Worm (Caenorhabditis elegans): ENCODE measurements around the gene F08B4.8.
A peak's percentile ranks its signal among the peaks of the same experiment; 100 is the strongest.

F08B4.8 gene

ce11 chrIV:8630243-8630642, 47.2 kb upstream of the F08B4.8 start:
- TF ChIP-seq Y48G9A.11 (GFP tag; IDR thresholded peaks at IDR 0.05) = no peak
- peak; percentile 29 for TF ChIP-seq hlh-30 (tag; optimal IDR thresholded peaks at IDR 0.05; ENCODE audit: insufficient read depth)

- TF ChIP-seq lin-39 (tag; optimal IDR thresholded peaks at IDR 0.05) (no peak), ztf-7 (tag; optimal IDR thresholded peaks at IDR 0.05) (no peak), rbr-2 (tag; optimal IDR thresholded peaks at IDR 0.05) (no peak), sdz-12 (GFP tag; optimal IDR thresholded peaks at IDR 0.05) (no peak), F44E2.7 (GFP tag; IDR thresholded peaks at IDR 0.05) (no peak), lir-3 (tag; optimal IDR thresholded peaks at IDR 0.05) (no peak), F49E8.2 (tag; optimal IDR thresholded peaks at IDR 0.05; ENCODE audit: borderline replicate concordance) (no peak), dmd-9 (GFP tag; IDR thresholded peaks at IDR 0.05) (no peak)
Measured at ce11 chrIV:8631033-8631432, 46.4 kb upstream of the F08B4.8 start, which contains the start of gene dgk-4. dgk-4 (plus strand) TSS chrIV:8631333.

- TF ChIP-seq nhr-41 (GFP tag; IDR thresholded peaks at IDR 0.05) (no peak), tag-97 (GFP tag; IDR thresholded peaks at IDR 0.05) (no peak), R02D3.7 (tag; optimal IDR thresholded peaks at IDR 0.05) (no peak), nhr-237 (tag; optimal IDR thresholded peaks at IDR 0.05) (no peak), ctbp-1 (GFP tag; IDR thresholded peaks at IDR 0.05) (no peak), nhr-11 (tag; optimal IDR thresholded peaks at IDR 0.05) (no peak), nhr-102 (tag; optimal IDR thresholded peaks at IDR 0.05) (no peak), dmd-6 (GFP tag; IDR thresholded peaks at IDR 0.05) (no peak), dmd-8 (GFP tag; IDR thresholded peaks at IDR 0.05) (no peak), nhr-6 (tag; optimal IDR thresholded peaks at IDR 0.05) (no peak)
Measured at ce11 chrIV:8638761-8639160, 38.6 kb upstream of the F08B4.8 start, which contains the start of gene F42A9.9. F42A9.9 (minus strand) TSS chrIV:8638861.

ce11 chrIV:8644432-8644831, 33.0 kb upstream of the F08B4.8 start, which contains the start of gene C49C8.3:
C49C8.3 (plus strand) TSS chrIV:8644732.
- TF ChIP-seq nhr-28 (tag; optimal IDR thresholded peaks at IDR 0.05) (no peak), fkh-10 (GFP tag; optimal IDR thresholded peaks at IDR 0.05) (no peak), nhr-41 (GFP tag; IDR thresholded peaks at IDR 0.05) (no peak), nhr-6 (tag; optimal IDR thresholded peaks at IDR 0.05) (no peak), lin-15B (tag; optimal IDR thresholded peaks at IDR 0.05) (no peak), ces-1 (GFP tag; optimal IDR thresholded peaks at IDR 0.05) (no peak), dve-1 (tag; optimal IDR thresholded peaks at IDR 0.05; ENCODE audit: insufficient read depth) (no peak), ZK546.5 (tag; optimal IDR thresholded peaks at IDR 0.05) (no peak), R02D3.7 (tag; optimal IDR thresholded peaks at IDR 0.05) (no peak), aha-1 (tag) (no peak), nhr-11 (tag; optimal IDR thresholded peaks at IDR 0.05) (no peak), ceh-82 (tag; optimal IDR thresholded peaks at IDR 0.05) (no peak), F37D6.2 (tag; optimal IDR thresholded peaks at IDR 0.05) (no peak), unc-39 (tag; optimal IDR thresholded peaks at IDR 0.05) (no peak), mxl-2 (GFP tag; conservative IDR thresholded peaks at IDR 0.05) (no peak), T26A8.4 (GFP tag; IDR thresholded peaks at IDR 0.05) (no peak), nhr-111 (GFP tag; optimal IDR thresholded peaks at IDR 0.05) (no peak), lin-39 (tag; optimal IDR thresholded peaks at IDR 0.05) (no peak), tra-1 (GFP tag; IDR thresholded peaks at IDR 0.05) (no peak), D1046.2 (GFP tag; IDR thresholded peaks at IDR 0.05) (no peak)

ce11 chrIV:8648502-8648901, 28.9 kb upstream of the F08B4.8 start, which contains the start of gene cyp-33E1:
cyp-33E1 (minus strand) TSS chrIV:8648602.
- TF ChIP-seq Y75B8A.6 (GFP tag; IDR thresholded peaks at IDR 0.05) (no peak), lin-38 (GFP tag; IDR thresholded peaks at IDR 0.05) (no peak), zip-11 (GFP tag; IDR thresholded peaks at IDR 0.05) (no peak), ces-1 (GFP tag; optimal IDR thresholded peaks at IDR 0.05) (no peak), gei-8 (GFP tag; optimal IDR thresholded peaks at IDR 0.05) (no peak), unc-130 (GFP tag; optimal IDR thresholded peaks at IDR 0.05) (no peak), hlh-11 (tag; optimal IDR thresholded peaks at IDR 0.05) (no peak), madf-9 (GFP tag; conservative IDR thresholded peaks at IDR 0.05) (no peak), ceh-44 (GFP tag; IDR thresholded peaks at IDR 0.05) (no peak), lin-39 (tag; optimal IDR thresholded peaks at IDR 0.05) (no peak), duxl-1 (tag; optimal IDR thresholded peaks at IDR 0.05; ENCODE audit: poor library complexity) (no peak), jun-1 (tag; optimal IDR thresholded peaks at IDR 0.05) (no peak), T20F7.1 (GFP tag; optimal IDR thresholded peaks at IDR 0.05) (no peak), zip-2 (tag; optimal IDR thresholded peaks at IDR 0.05) (no peak)
